Fruit fly (Drosophila melanogaster) whole organism, adult: Measurements from ENCODE around the gene CG8507.
A peak's percentile ranks its signal among the peaks of the same experiment; 100 is the strongest.

Experiments
- CG11617 ChIP-seq: fragments of 200-800 bp; sonication (Bioruptor generic); optimal IDR thresholded peaks from 2 replicates; lab custom pipeline; 2017; ENCODE audit warnings: mild to moderate bottlenecking, missing biosample characterization, missing genetic modification reagents, missing genetic modification characterization
- CG12768 ChIP-seq: fragments of 200-800 bp; sonication (Bioruptor generic); optimal IDR thresholded peaks from 2 replicates; lab custom pipeline; 2017; ENCODE audit warnings: missing biosample characterization, missing genetic modification characterization, mild to moderate bottlenecking, moderate library complexity, missing genetic modification reagents
- CG14711 ChIP-seq: fragments of 200-800 bp; sonication (Bioruptor generic); optimal IDR thresholded peaks from 2 replicates; lab custom pipeline; 2018; ENCODE audit warnings: missing biosample characterization, mild to moderate bottlenecking, missing genetic modification characterization, moderate library complexity
- CG1620 ChIP-seq: fragments of 200-800 bp; sonication (Bioruptor generic); optimal IDR thresholded peaks from 2 replicates; lab custom pipeline; 2016; ENCODE audit warnings: missing biosample characterization, missing genetic modification characterization
- CG33017 ChIP-seq: fragments of 200-800 bp; sonication (Bioruptor generic); optimal IDR thresholded peaks from 2 replicates; lab custom pipeline; 2018; ENCODE audit warnings: missing biosample characterization, mild to moderate bottlenecking, missing genetic modification characterization, moderate library complexity
- CG5204 ChIP-seq: fragments of 200-800 bp; sonication (Bioruptor generic); optimal IDR thresholded peaks from 2 replicates; lab custom pipeline; 2016; ENCODE audit warnings: missing biosample characterization, missing genetic modification characterization
- CG7045 ChIP-seq: fragments of 200-800 bp; sonication (Bioruptor generic); optimal IDR thresholded peaks from 2 replicates; lab custom pipeline; 2017; ENCODE audit warnings: missing biosample characterization, mild to moderate bottlenecking, missing genetic modification characterization
- CG7101 ChIP-seq: fragments of 200-800 bp; sonication (Bioruptor generic); optimal IDR thresholded peaks from 2 replicates; lab custom pipeline; 2018; ENCODE audit warnings: missing biosample characterization, mild to moderate bottlenecking, missing genetic modification characterization, moderate library complexity
- Clk ChIP-seq: fragments of 200-800 bp; sonication (Bioruptor generic); optimal IDR thresholded peaks from 2 replicates; lab custom pipeline; 2017; ENCODE audit warnings: missing biosample characterization, missing genetic modification characterization
- Crg-1 ChIP-seq: fragments of 200-800 bp; sonication (Bioruptor generic); optimal IDR thresholded peaks from 2 replicates; lab custom pipeline; 2016; ENCODE audit warnings: missing biosample characterization, missing genetic modification characterization
- Hr96 ChIP-seq: fragments of 200-800 bp; sonication (Bioruptor generic); optimal IDR thresholded peaks from 2 replicates; lab custom pipeline; 2016; ENCODE audit warnings: missing biosample characterization, missing genetic modification characterization
- Mnt ChIP-seq: fragments of 200-800 bp; sonication (Bioruptor generic); optimal IDR thresholded peaks from 2 replicates; lab custom pipeline; 2016; ENCODE audit warnings: missing biosample characterization, mild to moderate bottlenecking, missing genetic modification characterization
- bab1 ChIP-seq: fragments of 200-800 bp; sonication (Bioruptor generic); optimal IDR thresholded peaks from 3 replicates; lab custom pipeline; 2019; ENCODE audit warnings: missing biosample characterization, mild to moderate bottlenecking, missing genetic modification characterization, moderate library complexity
- cic ChIP-seq: fragments of 200-800 bp; sonication (Bioruptor generic); optimal IDR thresholded peaks from 2 replicates; lab custom pipeline; 2017; ENCODE audit warnings: missing biosample characterization, mild to moderate bottlenecking, missing genetic modification characterization, moderate library complexity
- cnc ChIP-seq, 2 experiments: fragments of >200 bp; optimal IDR thresholded peaks; 2 replicates each; lab custom pipeline; 2017
- kay ChIP-seq: fragments of 200-800 bp; sonication (Bioruptor generic); peaks from one replicate; lab custom pipeline; 2016; ENCODE audit warnings: missing biosample characterization, missing genetic modification characterization, borderline replicate concordance
- ovo ChIP-seq: fragments of 200-800 bp; sonication (Bioruptor generic); optimal IDR thresholded peaks from 2 replicates; lab custom pipeline; 2016; ENCODE audit warnings: missing biosample characterization, missing genetic modification characterization
- pad ChIP-seq: fragments of 200-800 bp; sonication (Bioruptor generic); optimal IDR thresholded peaks from 3 replicates; lab custom pipeline; 2017; ENCODE audit warnings: missing biosample characterization, missing genetic modification characterization, mild to moderate bottlenecking, moderate library complexity, missing genetic modification reagents
- tj ChIP-seq: fragments of 200-800 bp; sonication (Bioruptor generic); optimal IDR thresholded peaks from 3 replicates; lab custom pipeline; 2017; ENCODE audit warnings: missing biosample characterization, mild to moderate bottlenecking, missing genetic modification characterization, moderate library complexity
- toe ChIP-seq: fragments of 200-800 bp; sonication (Bioruptor generic); optimal IDR thresholded peaks from 2 replicates; lab custom pipeline; 2016; ENCODE audit warnings: missing biosample characterization, missing genetic modification characterization

The CG8507 gene

DNA sequence ATGACTTTTGCATAAGTTTGCCTTT lies 43.6 kb upstream of the CG8507 start, which contains the start of gene PpD3:
Gene PpD3, plus strand, starts transcription at position 1 of the 25 bp plus-strand sequence.
- TF ChIP-seq CG12768 (GFP tag; lab: Kevin White, UChicago) = no peak
- no peak for TF ChIP-seq Clk (GFP tag; lab: Kevin White, UChicago)
- no peak for TF ChIP-seq CG5204 (GFP tag; lab: Kevin White, UChicago)
- TF ChIP-seq CG1620 = no peak
- no peak for TF ChIP-seq ovo
- no peak for TF ChIP-seq CG7045 (GFP tag; lab: Kevin White, UChicago)
- TF ChIP-seq Hr96 (GFP tag; lab: Kevin White, UChicago) = no peak
- no peak for TF ChIP-seq pad (GFP tag; lab: Kevin White, UChicago)
- no peak for TF ChIP-seq cic (GFP tag; lab: Kevin White, UChicago)
- no peak for TF ChIP-seq Crg-1 (GFP tag; lab: Kevin White, UChicago)
- no peak for TF ChIP-seq Mnt
- TF ChIP-seq CG11617 (GFP tag; lab: Kevin White, UChicago) = no peak
- TF ChIP-seq bab1 (GFP tag; lab: Kevin White, UChicago) = no peak
- TF ChIP-seq tj (GFP tag; lab: Kevin White, UChicago) = no peak
- no peak for TF ChIP-seq cnc (optimal IDR thresholded peaks at IDR 0.05; lab: Kevin White, UChicago)

DNA sequence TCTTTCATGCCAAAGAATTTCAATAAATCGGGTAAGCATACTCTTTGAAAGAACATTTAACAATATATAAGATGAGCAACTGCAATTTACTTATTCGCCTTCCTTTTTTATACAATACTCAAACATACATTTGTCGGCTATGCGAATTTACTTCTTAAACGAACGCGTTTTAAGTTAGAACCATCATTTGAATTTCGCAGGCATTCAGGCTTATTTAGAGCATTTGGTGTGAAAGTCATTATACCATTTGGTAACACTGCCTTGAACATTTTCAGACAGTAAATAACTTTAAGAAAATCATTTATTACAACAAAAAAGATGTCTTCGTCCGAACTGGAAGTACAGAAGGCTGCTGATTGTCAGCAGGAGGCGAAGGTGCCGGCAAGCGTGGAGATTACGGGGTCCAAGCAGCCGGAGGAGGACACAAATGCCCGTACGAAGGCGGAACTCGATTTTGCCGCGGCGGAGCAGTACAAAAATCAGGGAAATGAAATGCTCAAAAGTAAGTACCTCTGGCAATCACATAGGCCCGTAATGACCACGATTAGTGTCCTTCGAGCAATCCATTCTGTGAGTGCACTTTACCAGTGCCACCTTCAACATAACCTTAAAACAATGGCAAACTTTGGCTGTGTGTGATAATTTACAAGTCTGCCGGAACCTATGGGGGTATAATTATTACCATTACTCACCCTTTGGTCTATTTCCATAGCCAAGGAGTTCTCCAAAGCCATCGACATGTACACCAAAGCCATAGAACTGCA lies 43.2 kb upstream of the CG8507 start:
- TF ChIP-seq toe (no peak), CG33017 (tag; lab: Kevin White, UChicago) (no peak), CG14711 (tag; lab: Kevin White, UChicago) (no peak), kay (no peak), pad (GFP tag; lab: Kevin White, UChicago) (no peak), Hr96 (GFP tag; lab: Kevin White, UChicago) (no peak), CG12768 (GFP tag; lab: Kevin White, UChicago) (no peak), cnc (optimal IDR thresholded peaks at IDR 0.05; lab: Kevin White, UChicago) (no peak), tj (GFP tag; lab: Kevin White, UChicago) (no peak), bab1 (GFP tag; lab: Kevin White, UChicago) (no peak), CG7045 (GFP tag; lab: Kevin White, UChicago) (no peak), CG1620 (no peak), ovo (no peak), cic (GFP tag; lab: Kevin White, UChicago) (no peak), Mnt (no peak), CG11617 (GFP tag; lab: Kevin White, UChicago) (no peak)

DNA sequence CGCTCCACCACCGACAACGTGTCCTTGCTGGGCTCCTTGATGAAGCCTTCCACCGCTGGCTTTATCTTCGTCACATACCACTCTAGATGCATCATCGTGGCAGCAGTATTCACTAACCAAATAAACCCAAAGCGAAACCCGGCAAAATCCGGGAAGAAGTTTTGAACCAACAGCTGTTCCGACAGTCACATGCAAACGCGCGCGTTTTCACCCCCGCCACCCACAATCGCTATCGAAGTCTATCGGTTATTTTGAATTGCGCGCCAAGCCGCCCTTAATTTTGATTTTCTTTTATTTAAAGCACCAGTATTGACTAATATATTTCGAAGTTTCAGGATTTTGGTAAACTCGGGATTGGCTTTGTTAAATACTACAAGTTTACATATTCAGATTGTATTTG lies 36.8 kb upstream of the CG8507 start, which contains the start of gene Tti1:
Gene Tti1, minus strand, starts transcription at position 200 of the 400 bp plus-strand sequence.
- TF ChIP-seq CG33017 (tag; lab: Kevin White, UChicago) = no peak
- TF ChIP-seq kay = no peak
- no peak for TF ChIP-seq toe
- no peak for TF ChIP-seq Hr96 (GFP tag; lab: Kevin White, UChicago)
- no peak for TF ChIP-seq Clk (GFP tag; lab: Kevin White, UChicago)
- no peak for TF ChIP-seq CG1620
- TF ChIP-seq cnc (optimal IDR thresholded peaks at IDR 0.05; lab: Kevin White, UChicago) = no peak
- no peak for TF ChIP-seq CG12768 (GFP tag; lab: Kevin White, UChicago)
- TF ChIP-seq pad (GFP tag; lab: Kevin White, UChicago) = no peak
- no peak for TF ChIP-seq CG14711 (tag; lab: Kevin White, UChicago)
- no peak for TF ChIP-seq CG7101
- no peak for TF ChIP-seq bab1 (GFP tag; lab: Kevin White, UChicago)
- no peak for TF ChIP-seq ovo
- no peak for TF ChIP-seq CG7045 (GFP tag; lab: Kevin White, UChicago)
- no peak for TF ChIP-seq CG5204 (GFP tag; lab: Kevin White, UChicago)
- TF ChIP-seq Mnt = no peak
- no peak for TF ChIP-seq Crg-1 (GFP tag; lab: Kevin White, UChicago)

DNA sequence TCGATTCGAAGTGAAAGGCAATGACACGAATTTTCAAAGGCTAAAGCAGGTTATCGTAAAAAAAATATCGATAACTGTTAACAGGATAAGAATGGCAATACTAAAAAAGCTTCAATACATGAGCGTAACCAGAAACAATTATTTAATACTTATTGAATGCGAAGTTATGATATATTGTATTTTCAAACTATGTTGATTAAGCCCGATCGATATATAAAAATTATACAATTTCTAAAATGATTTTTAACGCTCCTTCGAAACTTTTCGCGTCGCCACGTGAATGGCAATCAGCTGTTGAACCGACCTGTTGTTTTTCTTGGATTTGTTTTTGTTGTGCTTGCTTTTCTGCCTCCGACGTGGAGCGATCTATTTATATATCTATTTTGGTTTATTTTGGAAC lies 35.1 kb upstream of the CG8507 start, which contains the start of the genes Alg12 and Rpt3R:
Gene Alg12, plus strand, starts transcription at position 305 of the 400 bp plus-strand sequence.
Gene Rpt3R, minus strand, starts transcription at position 324 of the 400 bp plus-strand sequence.
- peak; percentile 71 for TF ChIP-seq CG14711 (tag; lab: Kevin White, UChicago)
- TF ChIP-seq kay = no peak
- TF ChIP-seq Clk (GFP tag; lab: Kevin White, UChicago) = no peak
- TF ChIP-seq CG12768 (GFP tag; lab: Kevin White, UChicago) = no peak
- TF ChIP-seq CG7101 = no peak
- no peak for TF ChIP-seq tj (GFP tag; lab: Kevin White, UChicago)
- peak; percentile 4 for TF ChIP-seq CG11617 (GFP tag; lab: Kevin White, UChicago)
- TF ChIP-seq bab1 (GFP tag; lab: Kevin White, UChicago) = peak; percentile 21
- TF ChIP-seq Crg-1 (GFP tag; lab: Kevin White, UChicago) = peak; percentile 19
- TF ChIP-seq CG33017 (tag; lab: Kevin White, UChicago) = no peak
- TF ChIP-seq CG1620 = no peak
- TF ChIP-seq Mnt = no peak
- no peak for TF ChIP-seq CG5204 (GFP tag; lab: Kevin White, UChicago)
- no peak for TF ChIP-seq Hr96 (GFP tag; lab: Kevin White, UChicago)
- TF ChIP-seq CG7045 (GFP tag; lab: Kevin White, UChicago) = no peak
- TF ChIP-seq pad (GFP tag; lab: Kevin White, UChicago) = no peak
- TF ChIP-seq toe = no peak
- TF ChIP-seq cnc (optimal IDR thresholded peaks at IDR 0.05; lab: Kevin White, UChicago) = no peak
- no peak for TF ChIP-seq cic (GFP tag; lab: Kevin White, UChicago)
- TF ChIP-seq ovo = no peak

DNA sequence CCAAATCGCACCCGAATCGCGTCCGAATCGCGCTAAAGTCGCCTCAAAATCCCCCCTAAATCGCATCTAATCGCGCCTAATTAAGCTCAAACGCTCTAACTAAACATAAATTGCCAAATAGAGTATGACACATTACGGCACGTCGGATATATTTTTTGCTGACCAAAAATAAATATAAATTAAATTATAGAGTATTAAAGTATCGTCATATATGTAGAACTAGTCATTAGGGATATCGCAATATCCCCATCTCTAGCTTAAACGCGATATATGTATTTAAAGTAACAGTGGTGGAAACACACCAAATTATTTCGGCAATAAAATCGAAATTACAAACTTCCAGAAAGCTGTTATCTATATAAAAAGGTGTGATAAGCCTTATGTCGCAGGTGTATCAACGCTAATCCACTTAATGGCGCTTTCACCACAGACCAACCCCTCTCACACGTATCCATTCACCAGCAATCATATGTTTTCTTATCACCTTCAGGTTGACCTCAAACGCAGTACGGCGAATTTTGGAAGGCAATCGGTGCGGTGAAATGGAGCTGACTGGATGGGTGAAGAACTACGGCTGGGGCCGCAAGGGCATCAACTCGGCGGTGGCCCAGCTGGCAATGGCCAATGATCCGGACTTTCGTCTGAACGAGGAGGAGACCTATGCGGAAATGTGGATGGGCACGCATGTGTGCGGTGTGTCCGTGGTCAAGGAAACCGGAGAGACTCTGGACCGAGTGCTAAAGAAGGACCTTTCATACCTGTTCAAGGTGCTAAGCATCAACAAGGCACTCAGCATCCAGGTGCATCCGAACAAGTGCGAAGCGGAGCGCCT lies 31.7 kb upstream of the CG8507 start, which contains the start of gene Mpi:
Gene Mpi, plus strand, starts transcription at position 263 of the 832 bp plus-strand sequence.
- TF ChIP-seq Mnt = peak; percentile 43
- TF ChIP-seq CG7101 = peak; percentile 2
- peak; percentile 21 for TF ChIP-seq CG33017 (tag; lab: Kevin White, UChicago)
- peak; percentile 38 for TF ChIP-seq tj (GFP tag; lab: Kevin White, UChicago)
- TF ChIP-seq bab1 (GFP tag; lab: Kevin White, UChicago) = peak; percentile 70
- TF ChIP-seq cic (GFP tag; lab: Kevin White, UChicago) = peak; percentile 85
- peak; percentile 44 for TF ChIP-seq CG12768 (GFP tag; lab: Kevin White, UChicago)
- TF ChIP-seq Hr96 (GFP tag; lab: Kevin White, UChicago) = no peak
- no peak for TF ChIP-seq cnc (optimal IDR thresholded peaks at IDR 0.05; lab: Kevin White, UChicago)
- peak; percentile 50 for TF ChIP-seq CG11617 (GFP tag; lab: Kevin White, UChicago)
- TF ChIP-seq ovo = no peak
- TF ChIP-seq Clk (GFP tag; lab: Kevin White, UChicago) = no peak
- TF ChIP-seq CG1620 = peak; percentile 23
